Worm (Caenorhabditis elegans) whole organism, mixed stage, embryonic: ENCODE results near the gene K09A9.6.

ENCODE experiments used
- blmp-1 ChIP-seq: fragments of 150-350 bp; optimal IDR thresholded peaks from 2 replicates; lab custom pipeline; 2014; ENCODE audit warnings: missing biosample characterization, missing genetic modification characterization
- ceh-39 ChIP-seq: fragments of 150-350 bp; optimal IDR thresholded peaks from 2 replicates; lab custom pipeline; 2014; ENCODE audit warnings: missing biosample characterization, missing genetic modification characterization
- lin-13 ChIP-seq: fragments of 150-350 bp; optimal IDR thresholded peaks from 2 replicates; lab custom pipeline; 2014; ENCODE audit warnings: missing biosample characterization, missing genetic modification characterization
- lsy-2 ChIP-seq: fragments of 150-350 bp; optimal IDR thresholded peaks from 2 replicates; lab custom pipeline; 2014; ENCODE audit warnings: missing biosample characterization, missing genetic modification characterization
- mab-5 ChIP-seq: fragments of 150-350 bp; optimal IDR thresholded peaks from 2 replicates; lab custom pipeline; 2014; ENCODE audit warnings: missing biosample characterization, missing genetic modification characterization
- mep-1 ChIP-seq: fragments of 150-350 bp; optimal IDR thresholded peaks from 2 replicates; lab custom pipeline; 2017; ENCODE audit warnings: missing biosample characterization, missing genetic modification reagents, missing genetic modification characterization, inconsistent platforms
- nhr-237 ChIP-seq: fragments of 150-350 bp; optimal IDR thresholded peaks from 2 replicates; lab custom pipeline; 2014; ENCODE audit warnings: missing biosample characterization, missing genetic modification characterization
- nhr-28 ChIP-seq: fragments of 150-350 bp; optimal IDR thresholded peaks from 2 replicates; lab custom pipeline; 2014; ENCODE audit warnings: missing biosample characterization, missing genetic modification characterization
- pha-4 ChIP-seq: fragments of 150-350 bp; optimal IDR thresholded peaks from 2 replicates; lab custom pipeline; 2018; ENCODE audit warnings: missing biosample characterization, missing genetic modification reagents, missing genetic modification characterization
- snpc-4 ChIP-seq: fragments of 150-350 bp; optimal IDR thresholded peaks from 2 replicates; lab custom pipeline; 2014; ENCODE audit warnings: missing biosample characterization, missing genetic modification characterization
- unc-120 ChIP-seq: sonication (generic microtip); optimal IDR thresholded peaks from 2 replicates; lab custom pipeline; 2017; ENCODE audit warnings: missing genetic modification characterization, missing compliant biosample characterization; ENCODE audit not compliant: poor library complexity, severe bottlenecking
- unc-39 ChIP-seq: fragments of 150-350 bp; optimal IDR thresholded peaks from 2 replicates; lab custom pipeline; 2014; ENCODE audit warnings: missing biosample characterization, missing genetic modification characterization
- unc-62 ChIP-seq: fragments of 150-350 bp; optimal IDR thresholded peaks from 2 replicates; lab custom pipeline; 2014; ENCODE audit warnings: missing biosample characterization, missing genetic modification reagents, missing genetic modification characterization
- ztf-11 ChIP-seq: fragments of 150-350 bp; optimal IDR thresholded peaks from 2 replicates; lab custom pipeline; 2014; ENCODE audit warnings: missing biosample characterization, missing genetic modification characterization

- no peak for TF ChIP-seq snpc-4 (tag; lab: Kevin White, UChicago)
- no peak for TF ChIP-seq ztf-11 (tag; lab: Kevin White, UChicago)
- TF ChIP-seq nhr-28 (tag; lab: Kevin White, UChicago) = no peak
- no peak for TF ChIP-seq pha-4 (tag; lab: Kevin White, UChicago)
- TF ChIP-seq mep-1 (tag; lab: Kevin White, UChicago) = no peak
- TF ChIP-seq unc-120 (tag; lab: Kevin White, UChicago) = no peak
- no peak for TF ChIP-seq nhr-237
- no peak for TF ChIP-seq mab-5
- no peak for TF ChIP-seq lin-13
- TF ChIP-seq lsy-2 (tag; lab: Kevin White, UChicago) = no peak
- no peak for TF ChIP-seq unc-62
- no peak for TF ChIP-seq ceh-39 (tag; lab: Kevin White, UChicago)
- TF ChIP-seq blmp-1 = no peak
- no peak for TF ChIP-seq unc-39
Observed at ce11 chrX:15539299-15539698, 37.7 kb upstream of the K09A9.6 start.
